Worm (Caenorhabditis elegans): ENCODE measurements around the gene F02C12.1.

- TF ChIP-seq unc-62 (GFP tag; optimal IDR thresholded peaks at IDR 0.05) (no peak), nhr-12 (tag; optimal IDR thresholded peaks at IDR 0.05) (no peak), unc-39 (tag; optimal IDR thresholded peaks at IDR 0.05) (no peak), blmp-1 (tag; optimal IDR thresholded peaks at IDR 0.05) (no peak), nhr-28 (tag; optimal IDR thresholded peaks at IDR 0.05) (no peak), mab-5 (tag; optimal IDR thresholded peaks at IDR 0.05) (no peak)
Measured at ce11 chrX:13414974-13415373, 13.1 kb downstream of the F02C12.1 start.
